Fruit fly (Drosophila melanogaster) whole organism, wandering third instar larva: ENCODE measurements around the gene CG43931.

Source experiments
- Abd-B ChIP-seq: fragments of >200 bp; optimal IDR thresholded peaks from 2 replicates; lab custom pipeline; 2017; ENCODE audit warnings: missing biosample characterization, missing genetic modification characterization
- Dfd ChIP-seq: fragments of >200 bp; optimal IDR thresholded peaks from 2 replicates; lab custom pipeline; 2017; ENCODE audit warnings: missing biosample characterization, missing genetic modification characterization
- HLH106 ChIP-seq: fragments of 200-800 bp; optimal IDR thresholded peaks from 3 replicates; lab custom pipeline; 2019; ENCODE audit warnings: missing biosample characterization, mild to moderate bottlenecking, missing genetic modification characterization, moderate library complexity
- Hr78 ChIP-seq: fragments of >200 bp; optimal IDR thresholded peaks from 2 replicates; lab custom pipeline; 2017; ENCODE audit warnings: missing biosample characterization, missing genetic modification characterization
- OdsH ChIP-seq: fragments of 200-800 bp; sonication (Bioruptor generic); optimal IDR thresholded peaks from 2 replicates; lab custom pipeline; 2016; ENCODE audit warnings: missing biosample characterization, mild to moderate bottlenecking, missing genetic modification characterization
- br ChIP-seq: fragments of 200-800 bp; sonication (Bioruptor generic); optimal IDR thresholded peaks from 2 replicates; lab custom pipeline; 2016; ENCODE audit warnings: missing biosample characterization, missing genetic modification characterization
- dl ChIP-seq, 2 experiments: fragments of 175-275, 200-275 bp in 1 of 2; fragments of 200-275 bp in 1 of 2; sonication (Bioruptor generic); optimal IDR thresholded peaks; lab custom pipeline; 2018; ENCODE audit warnings: mild to moderate bottlenecking in 2 of 2, missing biosample characterization in 2 of 2, missing genetic modification characterization in 2 of 2, moderate library complexity in 2 of 2; ENCODE audit not compliant: partially characterized antibody in 2 of 2, insufficient read depth in 1 of 2
- h ChIP-seq: fragments of 200-800 bp; sonication (Bioruptor generic); optimal IDR thresholded peaks from 3 replicates; lab custom pipeline; 2016; ENCODE audit warnings: missing biosample characterization, mild to moderate bottlenecking, missing genetic modification characterization
- lola ChIP-seq: fragments of >200 bp; optimal IDR thresholded peaks from 2 replicates; lab custom pipeline; 2017; ENCODE audit warnings: missing biosample characterization, missing genetic modification characterization
- usp ChIP-seq: fragments of >200 bp; optimal IDR thresholded peaks from 2 replicates; lab custom pipeline; 2017; ENCODE audit warnings: missing biosample characterization, missing genetic modification characterization

DNA sequence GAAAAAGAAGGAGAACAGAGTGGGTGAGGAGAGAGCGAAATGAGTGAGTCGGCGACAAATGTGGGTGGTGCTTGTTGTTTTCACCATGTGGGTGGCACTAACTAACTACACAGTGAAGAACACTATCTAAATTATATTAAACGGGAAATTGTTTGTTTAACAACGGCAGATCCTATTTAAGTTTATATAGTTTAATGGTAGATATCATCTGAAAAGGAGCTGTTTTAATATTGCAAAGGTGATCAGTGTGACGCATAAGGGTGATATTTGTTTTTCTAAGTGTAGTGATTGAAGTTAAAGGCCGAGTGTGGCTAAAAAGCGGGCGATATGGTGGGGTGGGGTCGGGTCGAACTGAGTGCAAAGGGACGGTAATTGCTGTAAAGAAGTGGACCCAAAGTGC, 48.8 kb upstream of the CG43931 start:
- TF ChIP-seq lola (GFP tag; lab: Kevin White, UChicago): no peak
- TF ChIP-seq HLH106 (tag; lab: Kevin White, UChicago): no peak
- TF ChIP-seq OdsH: no peak
- TF ChIP-seq h: no peak
- TF ChIP-seq dl (GFP tag; optimal IDR thresholded peaks at IDR 0.05; lab: Kevin White, UChicago; ENCODE audit: insufficient read depth in 1 of 2, partially characterized antibody in 2 of 2): no peak
- TF ChIP-seq usp (GFP tag; lab: Kevin White, UChicago): no peak
- no peak for TF ChIP-seq br
- TF ChIP-seq Abd-B (GFP tag; lab: Kevin White, UChicago): no peak
- no peak for TF ChIP-seq Hr78
- no peak for TF ChIP-seq Dfd
